Worm (Caenorhabditis elegans) whole organism, young adult: ENCODE measurements around the gene prx-2.

Experiments
- B0336.3 ChIP-seq: fragments of 200-800 bp; sonication (Bioruptor generic); IDR thresholded peaks from 2 replicates; pipeline ENCODE4 v1.3.6; 2022; ENCODE audit warnings: missing genetic modification characterization, missing compliant biosample characterization
- C06A6.2 ChIP-seq: fragments of 200-800 bp; sonication (Bioruptor generic); conservative IDR thresholded peaks from 2 replicates; pipeline ENCODE4 v1.3.6; 2022; ENCODE audit warnings: missing genetic modification characterization, missing compliant biosample characterization
- C17E4.6 ChIP-seq: fragments of 200-800 bp; sonication (Bioruptor generic); IDR thresholded peaks from 2 replicates; pipeline ENCODE4 v1.3.6; 2022; ENCODE audit warnings: missing genetic modification reagents, missing genetic modification characterization, missing compliant biosample characterization
- D2030.7 ChIP-seq: fragments of 200-800 bp; sonication (Bioruptor generic); IDR thresholded peaks from 2 replicates; pipeline ENCODE4 v1.3.6; 2022; ENCODE audit warnings: missing genetic modification reagents, missing genetic modification characterization, missing compliant biosample characterization
- F23B12.7 ChIP-seq: sonication (generic microtip); optimal IDR thresholded peaks from 2 replicates; lab custom pipeline; 2017; ENCODE audit warnings: missing genetic modification characterization, mild to moderate bottlenecking, missing compliant biosample characterization, antibody characterized with exemption, moderate library complexity; ENCODE audit not compliant: insufficient read depth
- F57A8.1 ChIP-seq: fragments of 200-800 bp; sonication (Bioruptor generic); optimal IDR thresholded peaks from 2 replicates; lab custom pipeline; 2018; ENCODE audit warnings: mild to moderate bottlenecking, missing genetic modification characterization, moderate library complexity, missing compliant biosample characterization
- T07F8.4 ChIP-seq: sonication (generic microtip); optimal IDR thresholded peaks from 2 replicates; lab custom pipeline; 2016; ENCODE audit warnings: mild to moderate bottlenecking, missing genetic modification characterization, moderate library complexity, missing compliant biosample characterization
- Y53F4B.3 ChIP-seq: fragments of 200-800 bp; sonication (Bioruptor generic); IDR thresholded peaks from 2 replicates; pipeline ENCODE4 v1.3.6; 2022; ENCODE audit warnings: missing genetic modification reagents, missing genetic modification characterization, missing compliant biosample characterization
- Y53G8AR.9 ChIP-seq: fragments of 200-800 bp; sonication (Bioruptor generic); conservative IDR thresholded peaks from 2 replicates; pipeline ENCODE4 v1.3.6; 2022; ENCODE audit warnings: missing genetic modification reagents, missing genetic modification characterization, missing compliant biosample characterization
- ama-1 ChIP-seq, 3 experiments: fragments of 150-350 bp in 1 of 3; sonication (generic microtip) in 2 of 3; optimal IDR thresholded peaks; 2 replicates each; lab custom pipeline; 2014 to 2018; ENCODE audit warnings: missing biosample characterization in 2 of 3, missing genetic modification characterization in 2 of 3, missing genetic modification reagents in 2 of 3
- aptf-2 ChIP-seq: fragments of 200-800 bp; sonication (Bioruptor generic); conservative IDR thresholded peaks from 2 replicates; pipeline ENCODE4 v1.3.6; 2022; ENCODE audit warnings: missing genetic modification reagents, missing genetic modification characterization, missing compliant biosample characterization
- attf-3 ChIP-seq: fragments of 200-800 bp; sonication (Bioruptor generic); conservative IDR thresholded peaks from 2 replicates; pipeline ENCODE4 v1.3.6; 2022; ENCODE audit warnings: missing genetic modification reagents, missing genetic modification characterization, missing compliant biosample characterization
- attf-6 ChIP-seq: fragments of 200-800 bp; sonication (Bioruptor generic); IDR thresholded peaks from 2 replicates; pipeline ENCODE4 v1.3.6; 2022; ENCODE audit warnings: missing genetic modification reagents, missing genetic modification characterization, missing compliant biosample characterization
- ceh-100 ChIP-seq: fragments of 200-800 bp; sonication (Bioruptor generic); IDR thresholded peaks from 2 replicates; pipeline ENCODE4 v1.3.6; 2022; ENCODE audit warnings: missing genetic modification reagents, missing genetic modification characterization, missing compliant biosample characterization
- ceh-27 ChIP-seq: fragments of 200-800 bp; sonication (Bioruptor generic); optimal IDR thresholded peaks from 2 replicates; lab custom pipeline; 2018; ENCODE audit warnings: mild to moderate bottlenecking, missing genetic modification characterization, moderate library complexity, missing compliant biosample characterization
- ceh-40 ChIP-seq: fragments of 200-800 bp; sonication (Bioruptor generic); IDR thresholded peaks from 2 replicates; pipeline ENCODE4 v1.3.6; 2022; ENCODE audit warnings: missing genetic modification characterization, missing compliant biosample characterization
- ceh-58 ChIP-seq: fragments of 200-800 bp; sonication (Bioruptor generic); IDR thresholded peaks from 2 replicates; pipeline ENCODE4 v1.3.6; 2022; ENCODE audit warnings: missing genetic modification characterization, missing compliant biosample characterization
- ceh-79 ChIP-seq: sonication (generic microtip); optimal IDR thresholded peaks from 2 replicates; lab custom pipeline; 2017; ENCODE audit warnings: mild to moderate bottlenecking, missing genetic modification characterization, missing compliant biosample characterization
- ceh-91 ChIP-seq: fragments of 200-800 bp; sonication (Bioruptor generic); IDR thresholded peaks from 2 replicates; pipeline ENCODE4 v1.3.6; 2022; ENCODE audit warnings: missing genetic modification reagents, missing genetic modification characterization, missing compliant biosample characterization
- him-1 ChIP-seq: sonication (generic microtip); optimal IDR thresholded peaks from 2 replicates; lab custom pipeline; 2016; ENCODE audit warnings: missing genotype, missing genetic modification reagents, missing genetic modification characterization, missing compliant biosample characterization
- hlh-12 ChIP-seq: sonication (generic microtip); optimal IDR thresholded peaks from 2 replicates; lab custom pipeline; 2016; ENCODE audit warnings: missing genetic modification characterization, missing compliant biosample characterization
- hrde-1 ChIP-seq: sonication (generic microtip); optimal IDR thresholded peaks from 2 replicates; lab custom pipeline; 2016; ENCODE audit warnings: missing genetic modification characterization, mild to moderate bottlenecking, missing compliant biosample characterization, moderate library complexity, missing genotype, missing genetic modification reagents, borderline replicate concordance
- lag-1 ChIP-seq: fragments of 200-800 bp; sonication (Bioruptor generic); IDR thresholded peaks from 2 replicates; pipeline ENCODE4 v1.3.6; 2022; ENCODE audit warnings: missing genetic modification reagents, missing genetic modification characterization, missing compliant biosample characterization
- lin-26 ChIP-seq: fragments of 200-800 bp; sonication (Bioruptor generic); IDR thresholded peaks from 2 replicates; pipeline ENCODE4 v1.3.6; 2022; ENCODE audit warnings: missing genetic modification reagents, missing genetic modification characterization, missing compliant biosample characterization
- lin-40 ChIP-seq: sonication (generic microtip); optimal IDR thresholded peaks from 2 replicates; lab custom pipeline; 2016; ENCODE audit warnings: missing genetic modification characterization, mild to moderate bottlenecking, missing compliant biosample characterization, missing genotype, missing genetic modification reagents
- lir-1 ChIP-seq: fragments of 200-800 bp; sonication (Bioruptor generic); conservative IDR thresholded peaks from 2 replicates; pipeline ENCODE4 v1.3.6; 2022; ENCODE audit warnings: missing genetic modification reagents, missing genetic modification characterization, missing compliant biosample characterization
- lsl-1 ChIP-seq: fragments of 200-800 bp; sonication (Bioruptor generic); optimal IDR thresholded peaks from 2 replicates; lab custom pipeline; 2018; ENCODE audit warnings: mild to moderate bottlenecking, missing genetic modification characterization, moderate library complexity, missing compliant biosample characterization
- madf-3 ChIP-seq: fragments of 200-800 bp; sonication (Bioruptor generic); IDR thresholded peaks from 2 replicates; pipeline ENCODE4 v1.3.6; 2022; ENCODE audit warnings: missing genetic modification reagents, missing genetic modification characterization, missing compliant biosample characterization
- madf-6 ChIP-seq: fragments of 200-800 bp; sonication (Bioruptor generic); IDR thresholded peaks from 2 replicates; pipeline ENCODE4 v1.3.6; 2022; ENCODE audit warnings: missing genetic modification reagents, missing genetic modification characterization, missing compliant biosample characterization
- mes-4 ChIP-seq: sonication (generic microtip); optimal IDR thresholded peaks from 2 replicates; lab custom pipeline; 2016; ENCODE audit warnings: missing genotype, missing genetic modification characterization, missing compliant biosample characterization
- mxl-1 ChIP-seq: sonication (generic microtip); optimal IDR thresholded peaks from 2 replicates; lab custom pipeline; 2016; ENCODE audit warnings: missing genetic modification characterization, missing compliant biosample characterization
- pbrm-1 ChIP-seq: fragments of 200-800 bp; sonication (Bioruptor generic); IDR thresholded peaks from 2 replicates; pipeline ENCODE4 v1.3.6; 2022; ENCODE audit warnings: missing genetic modification reagents, missing genetic modification characterization, missing compliant biosample characterization
- rcor-1 ChIP-seq: fragments of 200-800 bp; sonication (Bioruptor generic); IDR thresholded peaks from 2 replicates; pipeline ENCODE4 v1.3.6; 2022; ENCODE audit warnings: missing genetic modification reagents, missing genetic modification characterization, missing compliant biosample characterization
- rec-8 ChIP-seq, 2 experiments: sonication (generic microtip); optimal IDR thresholded peaks; 2 replicates each; lab custom pipeline; 2016; ENCODE audit warnings: mild to moderate bottlenecking in 2 of 2, missing genetic modification characterization in 2 of 2, missing genetic modification reagents in 2 of 2, missing genotype in 2 of 2, missing biosample characterization in 1 of 2, missing compliant biosample characterization in 1 of 2, moderate library complexity in 1 of 2
- sdz-38 ChIP-seq: sonication (generic microtip); optimal IDR thresholded peaks from 2 replicates; lab custom pipeline; 2016; ENCODE audit warnings: missing genotype, missing genetic modification characterization, missing compliant biosample characterization
- sea-2 ChIP-seq: fragments of 200-800 bp; sonication (Bioruptor generic); IDR thresholded peaks from 2 replicates; pipeline ENCODE4 v1.3.6; 2022; ENCODE audit warnings: missing genetic modification characterization, missing compliant biosample characterization
- snpc-1.1 ChIP-seq: sonication (generic microtip); optimal IDR thresholded peaks from 2 replicates; lab custom pipeline; 2017; ENCODE audit warnings: missing genetic modification characterization, mild to moderate bottlenecking, missing compliant biosample characterization, antibody characterized with exemption, moderate library complexity, missing genotype, missing genetic modification reagents; ENCODE audit not compliant: insufficient read depth
- snpc-4 ChIP-seq, 5 experiments: fragments of 150-350 bp in 1 of 5; sonication (generic microtip) in 4 of 5; optimal IDR thresholded peaks; 2 replicates each; lab custom pipeline; 2014 to 2018; ENCODE audit warnings: missing genetic modification characterization in 5 of 5, missing biosample characterization in 3 of 5, antibody characterized with exemption in 2 of 5, mild to moderate bottlenecking in 2 of 5, missing compliant biosample characterization in 2 of 5, missing genotype in 2 of 5, moderate library complexity in 2 of 5, missing genetic modification reagents in 1 of 5
- somi-1 ChIP-seq: fragments of 200-800 bp; sonication (Bioruptor generic); optimal IDR thresholded peaks from 2 replicates; lab custom pipeline; 2018; ENCODE audit warnings: mild to moderate bottlenecking, missing genetic modification characterization, missing compliant biosample characterization
- sptf-2 ChIP-seq: fragments of 200-800 bp; sonication (Bioruptor generic); optimal IDR thresholded peaks from 2 replicates; lab custom pipeline; 2018; ENCODE audit warnings: mild to moderate bottlenecking, missing genetic modification characterization, missing compliant biosample characterization
- tbp1 ChIP-seq: fragments of 200-800 bp; sonication (Bioruptor generic); optimal IDR thresholded peaks from 2 replicates; lab custom pipeline; 2018; ENCODE audit warnings: mild to moderate bottlenecking, missing genetic modification characterization, missing compliant biosample characterization
- xnd-1 ChIP-seq: sonication (generic microtip); optimal IDR thresholded peaks from 2 replicates; lab custom pipeline; 2016; ENCODE audit warnings: missing genotype, missing genetic modification reagents, missing genetic modification characterization, missing compliant biosample characterization
- zfh-2 ChIP-seq: fragments of 200-800 bp; sonication (Bioruptor generic); conservative IDR thresholded peaks from 2 replicates; pipeline ENCODE4 v1.3.6; 2022; ENCODE audit warnings: missing genetic modification reagents, missing genetic modification characterization, missing compliant biosample characterization
- ztf-26 ChIP-seq: sonication (generic microtip); optimal IDR thresholded peaks from 2 replicates; lab custom pipeline; 2017; ENCODE audit warnings: missing genetic modification characterization, missing compliant biosample characterization
- ztf-3 ChIP-seq: fragments of 200-800 bp; sonication (Bioruptor generic); optimal IDR thresholded peaks from 2 replicates; lab custom pipeline; 2018; ENCODE audit warnings: mild to moderate bottlenecking, missing genetic modification characterization, missing compliant biosample characterization

Gene prx-2

DNA sequence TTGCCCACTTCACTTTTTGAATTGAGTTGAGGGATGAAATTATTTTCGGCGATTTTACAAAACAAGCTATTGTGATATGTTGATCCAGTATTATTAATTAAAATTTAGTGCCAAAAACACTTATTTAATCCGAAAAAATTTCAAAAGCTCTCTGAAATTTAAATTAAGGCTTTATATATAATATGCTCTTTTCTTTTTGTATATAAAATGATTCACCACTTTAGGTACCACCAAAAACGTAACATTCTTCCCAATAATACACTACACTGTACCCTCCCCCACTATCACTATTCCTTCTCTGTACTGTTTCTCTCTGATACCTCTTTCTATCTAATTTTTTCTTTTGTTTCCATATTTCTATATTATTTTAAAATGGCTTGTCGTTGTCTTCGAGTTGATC lies at the start of gene prx-2:
prx-2 (plus strand) TSS at position 301 of the 400 bp plus-strand sequence.
- TF ChIP-seq xnd-1 (tag; lab: Kevin White, UChicago) (no peak), snpc-4 (GFP tag; optimal IDR thresholded peaks at IDR 0.05; lab: Kevin White, UChicago) (no peak), snpc-4 (tag; optimal IDR thresholded peaks at IDR 0.05; lab: Kevin White, UChicago) (no peak), ceh-100 (GFP tag; lab: Robert Waterston, UW) (no peak), tbp1 (GFP tag; lab: Kevin White, UChicago) (no peak), D2030.7 (GFP tag; lab: Robert Waterston, UW) (no peak), ama-1 (optimal IDR thresholded peaks at IDR 0.05; lab: Kevin White, UChicago) (no peak), ama-1 (GFP tag; optimal IDR thresholded peaks at IDR 0.05; lab: Kevin White, UChicago) (no peak), madf-3 (no peak), him-1 (tag; lab: Kevin White, UChicago) (no peak), mxl-1 (tag; lab: Kevin White, UChicago) (no peak), Y53G8AR.9 (GFP tag; lab: Robert Waterston, UW) (no peak), lin-26 (GFP tag; lab: Robert Waterston, UW) (no peak), ceh-27 (GFP tag; lab: Kevin White, UChicago) (no peak)

DNA sequence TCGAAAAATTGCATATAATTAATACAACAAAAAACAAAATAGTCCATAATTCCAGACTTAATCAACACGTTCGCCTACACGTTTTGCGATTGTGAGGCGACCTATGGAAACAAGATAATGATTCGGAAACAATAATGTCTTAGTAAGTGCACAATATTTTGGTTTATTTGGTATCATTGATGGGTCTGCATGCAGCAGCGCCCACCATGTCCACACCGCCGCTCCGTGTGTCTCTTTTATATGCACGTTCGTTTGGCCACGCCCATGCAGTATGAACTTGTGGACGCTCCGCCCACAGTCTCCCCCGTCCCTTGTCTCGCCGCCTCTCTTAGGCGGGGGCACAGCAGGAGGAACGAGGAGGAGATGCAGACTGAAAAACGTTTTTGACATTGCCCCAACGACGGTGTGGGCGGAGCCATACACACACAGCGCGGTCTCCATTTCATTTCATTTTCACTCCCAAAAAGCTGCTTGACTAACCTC lies 49.7 kb upstream of the prx-2 start, which contains the start of gene mig-38:
mig-38 (plus strand) TSS at position 54 of the 483 bp plus-strand sequence.
- TF ChIP-seq ceh-58 (GFP tag; lab: Robert Waterston, UW) (no peak), lin-40 (tag; lab: Kevin White, UChicago) (peak; percentile 52), rec-8 (tag; optimal IDR thresholded peaks at IDR 0.05; lab: Kevin White, UChicago) (no peak), snpc-4 (GFP tag; optimal IDR thresholded peaks at IDR 0.05; lab: Kevin White, UChicago) (no peak), snpc-4 (tag; optimal IDR thresholded peaks at IDR 0.05; lab: Kevin White, UChicago) (peak in 1 of 4 experiments; percentile 4), rcor-1 (no peak), lir-1 (GFP tag; lab: Robert Waterston, UW) (no peak), attf-3 (GFP tag; lab: Robert Waterston, UW) (no peak), hrde-1 (tag; lab: Kevin White, UChicago) (no peak), C17E4.6 (0 out of 2 replicates have a peak, but pooled peaks have one; percentile 20), Y53F4B.3 (no peak), sptf-2 (peak; percentile 25), pbrm-1 (no peak), aptf-2 (GFP tag; lab: Robert Waterston, UW) (no peak), mes-4 (tag; lab: Kevin White, UChicago) (no peak), snpc-1.1 (no peak), ceh-79 (tag; lab: Kevin White, UChicago) (no peak), mxl-1 (tag; lab: Kevin White, UChicago) (no peak), lsl-1 (GFP tag; lab: Kevin White, UChicago) (no peak), tbp1 (GFP tag; lab: Kevin White, UChicago) (peak; percentile 10), sea-2 (GFP tag; lab: Robert Waterston, UW) (no peak), zfh-2 (GFP tag; lab: Robert Waterston, UW) (peak; percentile 94), F57A8.1 (GFP tag; lab: Kevin White, UChicago) (no peak), hlh-12 (tag; lab: Kevin White, UChicago) (no peak), ztf-3 (GFP tag; lab: Kevin White, UChicago) (no peak), madf-6 (GFP tag; lab: Robert Waterston, UW) (no peak), F23B12.7 (tag; lab: Kevin White, UChicago) (peak; percentile 53), C06A6.2 (no peak), ceh-40 (GFP tag; lab: Robert Waterston, UW) (no peak), D2030.7 (GFP tag; lab: Robert Waterston, UW) (no peak), ztf-26 (no peak), T07F8.4 (tag; lab: Kevin White, UChicago) (no peak), ceh-91 (GFP tag; lab: Robert Waterston, UW) (no peak), somi-1 (GFP tag; lab: Kevin White, UChicago) (peak; percentile 22), lag-1 (GFP tag; lab: Robert Waterston, UW) (no peak), attf-6 (GFP tag; lab: Robert Waterston, UW) (no peak), sdz-38 (no peak), B0336.3 (no peak)
